Worm (Caenorhabditis elegans): ENCODE results near the gene F46E10.2.

DNA sequence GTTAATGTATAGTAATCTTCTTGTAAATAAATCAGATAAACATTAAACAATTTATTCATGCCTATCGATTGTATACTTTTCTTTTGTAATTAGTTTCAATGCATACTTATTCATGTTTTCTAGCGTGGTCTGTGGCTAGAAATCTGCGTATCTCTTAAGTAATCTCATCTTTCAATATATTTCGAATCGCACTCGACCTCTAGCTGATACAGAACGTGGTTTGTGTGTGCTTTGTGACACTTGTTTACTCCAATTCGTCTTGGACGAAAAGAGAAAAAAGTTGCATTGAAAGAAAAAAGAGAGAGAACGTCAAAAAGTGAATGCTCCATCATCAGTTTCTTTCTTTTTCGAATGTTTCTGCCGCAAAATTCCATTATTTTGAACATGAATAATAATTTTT, 21.8 kb upstream of the F46E10.2 start:
- TF ChIP-seq him-1 (tag; optimal IDR thresholded peaks at IDR 0.05) (no peak), dao-5 (tag; optimal IDR thresholded peaks at IDR 0.05) (no peak), W03F9.2 (tag; optimal IDR thresholded peaks at IDR 0.05) (no peak)
